Worm (Caenorhabditis elegans) whole organism, young adult: Measurements from ENCODE around the gene C01G6.3.

Experiments used
- D2030.7 ChIP-seq: fragments of 200-800 bp; sonication (Bioruptor generic); IDR thresholded peaks from 2 replicates; pipeline ENCODE4 v1.3.6; 2022; ENCODE audit warnings: missing genetic modification reagents, missing genetic modification characterization, missing compliant biosample characterization
- F33H1.4 ChIP-seq: fragments of 200-800 bp; sonication (Bioruptor generic); IDR thresholded peaks from 2 replicates; pipeline ENCODE4 v1.3.6; 2022; ENCODE audit warnings: missing genetic modification reagents, missing genetic modification characterization, missing compliant biosample characterization
- F49E8.2 ChIP-seq: sonication (generic microtip); optimal IDR thresholded peaks from 3 replicates; lab custom pipeline; 2017; ENCODE audit warnings: missing genetic modification characterization, mild to moderate bottlenecking, missing compliant biosample characterization, antibody characterized with exemption, moderate library complexity; ENCODE audit not compliant: insufficient read depth
- lsl-1 ChIP-seq: fragments of 200-800 bp; sonication (Bioruptor generic); optimal IDR thresholded peaks from 2 replicates; lab custom pipeline; 2018; ENCODE audit warnings: mild to moderate bottlenecking, missing genetic modification characterization, moderate library complexity, missing compliant biosample characterization
- madf-3 ChIP-seq: fragments of 200-800 bp; sonication (Bioruptor generic); IDR thresholded peaks from 2 replicates; pipeline ENCODE4 v1.3.6; 2022; ENCODE audit warnings: missing genetic modification reagents, missing genetic modification characterization, missing compliant biosample characterization
- madf-6 ChIP-seq: fragments of 200-800 bp; sonication (Bioruptor generic); IDR thresholded peaks from 2 replicates; pipeline ENCODE4 v1.3.6; 2022; ENCODE audit warnings: missing genetic modification reagents, missing genetic modification characterization, missing compliant biosample characterization
- madf-8 ChIP-seq: fragments of 200-800 bp; sonication (Bioruptor generic); conservative IDR thresholded peaks from 2 replicates; pipeline ENCODE4 v1.3.6; 2022; ENCODE audit warnings: missing genetic modification reagents, missing genetic modification characterization, missing compliant biosample characterization
- snpc-1.3 ChIP-seq: sonication (generic microtip); optimal IDR thresholded peaks from 2 replicates; lab custom pipeline; 2017; ENCODE audit warnings: missing genetic modification characterization, mild to moderate bottlenecking, missing compliant biosample characterization, antibody characterized with exemption, moderate library complexity, missing genotype, missing genetic modification reagents; ENCODE audit not compliant: insufficient read depth
- somi-1 ChIP-seq: fragments of 200-800 bp; sonication (Bioruptor generic); optimal IDR thresholded peaks from 2 replicates; lab custom pipeline; 2018; ENCODE audit warnings: mild to moderate bottlenecking, missing genetic modification characterization, missing compliant biosample characterization
- xnd-1 ChIP-seq: sonication (generic microtip); optimal IDR thresholded peaks from 2 replicates; lab custom pipeline; 2016; ENCODE audit warnings: missing genotype, missing genetic modification reagents, missing genetic modification characterization, missing compliant biosample characterization

C01G6.3 gene

DNA sequence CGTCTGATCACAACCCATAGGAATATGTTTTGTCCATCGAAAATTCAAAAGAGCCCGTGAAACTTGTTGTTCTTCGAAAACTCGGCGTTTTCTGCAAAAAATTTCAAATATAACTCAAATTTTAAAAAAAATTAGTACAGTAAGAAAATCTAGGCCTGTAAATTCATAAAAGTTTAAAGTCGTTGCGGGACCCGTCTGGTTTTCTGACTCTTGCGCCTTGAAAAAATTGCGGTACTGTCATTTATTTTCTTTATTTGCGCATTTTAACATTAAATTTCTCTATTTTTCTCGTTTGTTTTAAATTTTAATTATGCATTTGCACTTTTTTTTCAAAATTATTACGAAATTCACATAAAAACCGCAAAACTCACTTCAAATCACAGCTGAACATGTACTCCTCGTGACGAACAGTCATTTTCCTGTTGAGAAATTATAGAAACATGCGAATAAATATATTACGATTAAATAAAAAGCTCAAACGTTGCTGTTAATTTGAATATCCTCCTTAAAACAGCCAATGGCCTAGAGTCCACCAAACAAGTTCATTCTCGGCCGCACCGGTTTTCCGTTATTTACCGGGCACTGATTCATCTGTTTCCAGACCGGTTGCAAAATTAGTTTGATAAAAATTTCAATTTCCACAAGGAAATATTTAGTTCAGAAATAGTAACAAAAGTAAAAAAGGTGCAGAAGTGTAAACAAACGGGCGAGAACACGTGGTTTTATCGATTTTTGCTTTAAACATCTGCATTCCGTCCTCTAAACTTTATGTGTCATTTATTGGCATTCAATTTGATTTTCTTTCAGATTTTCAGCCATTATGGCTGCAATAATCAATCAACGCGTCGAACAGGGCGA lies 49.6 kb downstream of the C01G6.3 start, which contains the start of the genes csa-1 and wdfy-2:
Gene csa-1, minus strand, starts transcription at position 669 of the 858 bp plus-strand sequence.
Gene wdfy-2, plus strand, starts transcription at position 808 of the 858 bp plus-strand sequence.
- TF ChIP-seq xnd-1 (peak; percentile 77), somi-1 (no peak), lsl-1 (GFP tag; lab: Kevin White, UChicago) (peak; percentile 79), F49E8.2 (tag; lab: Kevin White, UChicago) (no peak), madf-3 (GFP tag; lab: Robert Waterston, UW) (no peak), snpc-1.3 (peak; percentile 4), madf-6 (peak; percentile 87), madf-8 (GFP tag; lab: Robert Waterston, UW) (peak; percentile 85), F33H1.4 (GFP tag; lab: Robert Waterston, UW) (peak; percentile 85), D2030.7 (GFP tag; lab: Robert Waterston, UW) (0 out of 2 replicates have a peak, but pooled peaks have one; percentile 31)
